Fruit fly (Drosophila melanogaster): ENCODE data around the gene f.
A peak's percentile ranks its signal among the peaks of the same experiment; 100 is the strongest.

Gene f

dm6 chrX:17300609-17301208 lies 68.0 kb downstream of the f start (continued):
- TF ChIP-seq Jarid2 (GFP tag; optimal IDR thresholded peaks at IDR 0.05) (no peak), ranshi (GFP tag; IDR thresholded peaks at IDR 0.05) (peak; percentile 29; the same call in 1 of the 2 replicates), CG3995 (GFP tag; optimal IDR thresholded peaks at IDR 0.05) (no peak)

dm6 chrX:17301705-17302104 lies 69.0 kb downstream of the f start, which contains the start of gene Fim:
Gene Fim, minus strand, starts transcription at chrX:17301929.
- TF ChIP-seq trh (GFP tag; optimal IDR thresholded peaks at IDR 0.05): no peak
- TF ChIP-seq Atf6 (GFP tag; IDR thresholded peaks at IDR 0.05): no peak
- peak; percentile 20 for TF ChIP-seq CG12659 (GFP tag; optimal IDR thresholded peaks at IDR 0.05)
- TF ChIP-seq NK7.1 (GFP tag; optimal IDR thresholded peaks at IDR 0.05): no peak
- no peak for TF ChIP-seq so (GFP tag; IDR thresholded peaks at IDR 0.05)
- no peak for TF ChIP-seq Antp (GFP tag; optimal IDR thresholded peaks at IDR 0.05)
- no peak for TF ChIP-seq CG2116 (GFP tag; optimal IDR thresholded peaks at IDR 0.05)
- TF ChIP-seq usp (GFP tag; optimal IDR thresholded peaks at IDR 0.05): no peak
- TF ChIP-seq Tbp (GFP tag; optimal IDR thresholded peaks at IDR 0.05): no peak
- TF ChIP-seq CG17568 (GFP tag; optimal IDR thresholded peaks at IDR 0.05): peak; percentile 13
- TF ChIP-seq dysf (GFP tag; IDR thresholded peaks at IDR 0.05): no peak
- no peak for TF ChIP-seq jumu (GFP tag; optimal IDR thresholded peaks at IDR 0.05)
- TF ChIP-seq CG15269 (tag; optimal IDR thresholded peaks at IDR 0.05): peak; percentile 10
- TF ChIP-seq CG13424 (tag; optimal IDR thresholded peaks at IDR 0.05): no peak
- no peak for TF ChIP-seq vfl (GFP tag; optimal IDR thresholded peaks at IDR 0.05)
- TF ChIP-seq emc (GFP tag; optimal IDR thresholded peaks at IDR 0.05): no peak
- no peak for TF ChIP-seq Dfd (GFP tag; optimal IDR thresholded peaks at IDR 0.05)
- no peak for TF ChIP-seq HLH54F (GFP tag; optimal IDR thresholded peaks at IDR 0.05)
- TF ChIP-seq Fer3 (tag; optimal IDR thresholded peaks at IDR 0.05): no peak
- TF ChIP-seq CG10274 (GFP tag; optimal IDR thresholded peaks at IDR 0.05): no peak
- peak; percentile 29; the same call in 1 of the 3 replicates for TF ChIP-seq CG34422 (GFP tag; IDR thresholded peaks at IDR 0.05)
- no peak for TF ChIP-seq Nf-YC (tag; optimal IDR thresholded peaks at IDR 0.05)
- TF ChIP-seq Eip74EF (GFP tag; optimal IDR thresholded peaks at IDR 0.05): no peak
- no peak for TF ChIP-seq CG14014 (GFP tag; IDR thresholded peaks at IDR 0.05)
- no peak for TF ChIP-seq exex (tag; optimal IDR thresholded peaks at IDR 0.05)
- no peak for TF ChIP-seq CG17829 (tag; optimal IDR thresholded peaks at IDR 0.05)
- no peak for TF ChIP-seq Rx (GFP tag; IDR thresholded peaks at IDR 0.05)
- no peak for TF ChIP-seq CG12104 (GFP tag; optimal IDR thresholded peaks at IDR 0.05)
- TF ChIP-seq eve (GFP tag; optimal IDR thresholded peaks at IDR 0.05): peak in 1 of 2 experiments; percentile 53
- no peak; the same call in 1 of the 2 replicates for TF ChIP-seq rib (GFP tag; IDR thresholded peaks at IDR 0.05)
- TF ChIP-seq p53 (GFP tag; optimal IDR thresholded peaks at IDR 0.05): no peak
- no peak for TF ChIP-seq tin (GFP tag; optimal IDR thresholded peaks at IDR 0.05)
- peak; percentile 24 for TF ChIP-seq Sry-δ (GFP tag; optimal IDR thresholded peaks at IDR 0.05)
- no peak for TF ChIP-seq Scr (GFP tag; IDR thresholded peaks at IDR 0.05; ENCODE audit: partially characterized antibody)
- no peak for TF ChIP-seq E2f2 (GFP tag; IDR thresholded peaks at IDR 0.05)
- TF ChIP-seq CG9215 (GFP tag; IDR thresholded peaks at IDR 0.05): no peak
- TF ChIP-seq CG5180 (GFP tag; optimal IDR thresholded peaks at IDR 0.05): no peak
- TF ChIP-seq CG4328 (GFP tag; optimal IDR thresholded peaks at IDR 0.05): no peak
- no peak for TF ChIP-seq wdn (GFP tag; IDR thresholded peaks at IDR 0.05)
- TF ChIP-seq Hr51 (GFP tag; optimal IDR thresholded peaks at IDR 0.05): no peak
- no peak for TF ChIP-seq CG9876 (GFP tag; optimal IDR thresholded peaks at IDR 0.05)
- no peak for TF ChIP-seq CG18599 (GFP tag; optimal IDR thresholded peaks at IDR 0.05)
- TF ChIP-seq Hr3 (GFP tag; optimal IDR thresholded peaks at IDR 0.05): no peak
- TF ChIP-seq CG8765 (GFP tag; IDR thresholded peaks at IDR 0.05): no peak
- TF ChIP-seq tna (GFP tag; IDR thresholded peaks at IDR 0.05; ENCODE audit: partially characterized antibody): no peak
- no peak for TF ChIP-seq Xrp1 (GFP tag; IDR thresholded peaks at IDR 0.05)
- no peak for TF ChIP-seq CG17328 (GFP tag; IDR thresholded peaks at IDR 0.05)

Measured in whole organism, embryonic.